Worm (Caenorhabditis elegans) whole organism, L3 larva: ENCODE results near the gene picc-1.

Source experiments
- ZK546.5 ChIP-seq: sonication (generic microtip); optimal IDR thresholded peaks from 2 replicates; lab custom pipeline; 2017; ENCODE audit warnings: missing biosample characterization, missing genetic modification characterization
- ceh-82 ChIP-seq: fragments of 150-350 bp; optimal IDR thresholded peaks from 2 replicates; lab custom pipeline; 2014; ENCODE audit warnings: missing biosample characterization, missing genetic modification characterization
- egl-27 ChIP-seq: sonication (generic microtip); optimal IDR thresholded peaks from 4 replicates; lab custom pipeline; 2017; ENCODE audit warnings: missing biosample characterization, missing genetic modification reagents, missing genetic modification characterization
- elt-2 ChIP-seq: sonication (generic microtip); optimal IDR thresholded peaks from 2 replicates; lab custom pipeline; 2016; ENCODE audit warnings: missing genetic modification reagents, mild to moderate bottlenecking, missing genetic modification characterization, missing compliant biosample characterization
- elt-3 ChIP-seq, 3 experiments: fragments of 150-350 bp in 1 of 3; sonication (generic microtip) in 2 of 3; optimal IDR thresholded peaks; 2 replicates in 2 of 3; 4 replicates in 1 of 3; lab custom pipeline; 2014 to 2017; ENCODE audit warnings: missing biosample characterization in 3 of 3, missing genetic modification characterization in 3 of 3
- lin-39 ChIP-seq: fragments of 150-350 bp; optimal IDR thresholded peaks from 2 replicates; lab custom pipeline; 2018; ENCODE audit warnings: missing biosample characterization, missing genetic modification reagents, missing genetic modification characterization
- nhr-11 ChIP-seq: fragments of 150-350 bp; optimal IDR thresholded peaks from 2 replicates; lab custom pipeline; 2014; ENCODE audit warnings: missing biosample characterization, missing genetic modification characterization
- nhr-28 ChIP-seq: fragments of 150-350 bp; optimal IDR thresholded peaks from 2 replicates; lab custom pipeline; 2014; ENCODE audit warnings: missing biosample characterization, missing genetic modification characterization
- pqm-1 ChIP-seq: fragments of 150-350 bp; optimal IDR thresholded peaks from 2 replicates; lab custom pipeline; 2017; ENCODE audit warnings: missing biosample characterization, missing genetic modification characterization, inconsistent platforms
- snpc-4 ChIP-seq: fragments of 150-350 bp; optimal IDR thresholded peaks from 2 replicates; lab custom pipeline; 2014; ENCODE audit warnings: missing biosample characterization, missing genetic modification characterization
- unc-39 ChIP-seq: sonication (generic microtip); optimal IDR thresholded peaks from 4 replicates; lab custom pipeline; 2017; ENCODE audit warnings: missing biosample characterization, missing genetic modification characterization

- TF ChIP-seq egl-27 (tag; lab: Kevin White, UChicago) (no peak), snpc-4 (tag; lab: Kevin White, UChicago) (no peak), nhr-11 (tag; lab: Kevin White, UChicago) (no peak), ceh-82 (tag; lab: Kevin White, UChicago) (no peak), elt-3 (tag; optimal IDR thresholded peaks at IDR 0.05; lab: Kevin White, UChicago) (no peak), elt-2 (tag; lab: Kevin White, UChicago) (no peak), unc-39 (tag; lab: Kevin White, UChicago) (no peak), ZK546.5 (tag; lab: Kevin White, UChicago) (no peak), pqm-1 (tag; lab: Kevin White, UChicago) (no peak), nhr-28 (tag; lab: Kevin White, UChicago) (no peak), lin-39 (tag; lab: Kevin White, UChicago) (no peak)
Observed at ce11 chrV:6041375-6041774, 22.6 kb downstream of the picc-1 start, which contains the start of gene R01B10.2.
